Worm (Caenorhabditis elegans) whole organism, mixed stage, embryonic: ENCODE measurements around the gene C27A7.5.

Source experiments
- M03D4.4 ChIP-seq: sonication (generic microtip); optimal IDR thresholded peaks from 2 replicates; lab custom pipeline; 2017; ENCODE audit warnings: mild to moderate bottlenecking, missing genetic modification characterization, missing compliant biosample characterization
- bed-3 ChIP-seq: fragments of 200-800 bp; sonication (Bioruptor generic); optimal IDR thresholded peaks from 3 replicates; lab custom pipeline; 2018; ENCODE audit warnings: mild to moderate bottlenecking, missing genetic modification characterization, moderate library complexity, missing compliant biosample characterization
- blmp-1 ChIP-seq: fragments of 150-350 bp; optimal IDR thresholded peaks from 2 replicates; lab custom pipeline; 2014; ENCODE audit warnings: missing biosample characterization, missing genetic modification characterization
- ceh-39 ChIP-seq: fragments of 150-350 bp; optimal IDR thresholded peaks from 2 replicates; lab custom pipeline; 2014; ENCODE audit warnings: missing biosample characterization, missing genetic modification characterization
- ceh-43 ChIP-seq: fragments of 200-800 bp; sonication (Bioruptor generic); optimal IDR thresholded peaks from 2 replicates; lab custom pipeline; 2018; ENCODE audit warnings: mild to moderate bottlenecking, missing genetic modification characterization, moderate library complexity, missing compliant biosample characterization
- ceh-83 ChIP-seq: fragments of 200-800 bp; sonication (Bioruptor generic); optimal IDR thresholded peaks from 2 replicates; lab custom pipeline; 2018; ENCODE audit warnings: mild to moderate bottlenecking, missing genetic modification characterization, missing compliant biosample characterization
- ces-1 ChIP-seq: fragments of 150-350 bp; optimal IDR thresholded peaks from 2 replicates; lab custom pipeline; 2014; ENCODE audit warnings: missing biosample characterization, missing genetic modification reagents, missing genetic modification characterization
- cnd-1 ChIP-seq: fragments of 200-800 bp; sonication (Bioruptor generic); optimal IDR thresholded peaks from 2 replicates; lab custom pipeline; 2018; ENCODE audit warnings: mild to moderate bottlenecking, missing genetic modification characterization, missing compliant biosample characterization
- drap-1 ChIP-seq: fragments of 200-800 bp; sonication (Bioruptor generic); optimal IDR thresholded peaks from 3 replicates; lab custom pipeline; 2018; ENCODE audit warnings: mild to moderate bottlenecking, missing genetic modification characterization, missing compliant biosample characterization
- elt-1 ChIP-seq: sonication (generic microtip); optimal IDR thresholded peaks from 2 replicates; lab custom pipeline; 2017; ENCODE audit warnings: missing genetic modification characterization, mild to moderate bottlenecking, missing compliant biosample characterization, antibody characterized with exemption, moderate library complexity, borderline replicate concordance; ENCODE audit not compliant: insufficient read depth
- elt-3 ChIP-seq: fragments of 150-350 bp; optimal IDR thresholded peaks from 2 replicates; lab custom pipeline; 2014; ENCODE audit warnings: missing biosample characterization, missing genetic modification characterization
- flh-1 ChIP-seq: fragments of 200-800 bp; sonication (Bioruptor generic); optimal IDR thresholded peaks from 2 replicates; lab custom pipeline; 2018; ENCODE audit warnings: mild to moderate bottlenecking, missing genetic modification characterization, moderate library complexity, missing compliant biosample characterization
- ham-2 ChIP-seq: fragments of 200-800 bp; sonication (Bioruptor generic); optimal IDR thresholded peaks from 2 replicates; lab custom pipeline; 2018; ENCODE audit warnings: mild to moderate bottlenecking, missing genetic modification characterization, missing compliant biosample characterization
- hlh-1 ChIP-seq: fragments of 150-350 bp; optimal IDR thresholded peaks from 2 replicates; lab custom pipeline; 2014; ENCODE audit warnings: missing biosample characterization, missing genetic modification reagents, missing genetic modification characterization
- lin-13 ChIP-seq: fragments of 150-350 bp; optimal IDR thresholded peaks from 2 replicates; lab custom pipeline; 2014; ENCODE audit warnings: missing biosample characterization, missing genetic modification characterization
- lin-32 ChIP-seq: fragments of 200-800 bp; sonication (Bioruptor generic); optimal IDR thresholded peaks from 2 replicates; lab custom pipeline; 2018; ENCODE audit warnings: mild to moderate bottlenecking, missing genetic modification characterization, missing compliant biosample characterization
- lsy-2 ChIP-seq: fragments of 150-350 bp; optimal IDR thresholded peaks from 2 replicates; lab custom pipeline; 2014; ENCODE audit warnings: missing biosample characterization, missing genetic modification characterization
- mab-5 ChIP-seq: fragments of 150-350 bp; optimal IDR thresholded peaks from 2 replicates; lab custom pipeline; 2014; ENCODE audit warnings: missing biosample characterization, missing genetic modification characterization
- mep-1 ChIP-seq: fragments of 150-350 bp; optimal IDR thresholded peaks from 2 replicates; lab custom pipeline; 2017; ENCODE audit warnings: missing biosample characterization, missing genetic modification reagents, missing genetic modification characterization, inconsistent platforms
- mls-2 ChIP-seq: sonication (generic microtip); optimal IDR thresholded peaks from 2 replicates; lab custom pipeline; 2016; ENCODE audit warnings: mild to moderate bottlenecking, missing genetic modification characterization, moderate library complexity, missing compliant biosample characterization
- nhr-12 ChIP-seq: fragments of 150-350 bp; optimal IDR thresholded peaks from 2 replicates; lab custom pipeline; 2014; ENCODE audit warnings: missing biosample characterization, missing genetic modification characterization
- nhr-2 ChIP-seq: fragments of 150-350 bp; optimal IDR thresholded peaks from 2 replicates; lab custom pipeline; 2014; ENCODE audit warnings: missing biosample characterization, missing genetic modification characterization
- nhr-237 ChIP-seq: fragments of 150-350 bp; optimal IDR thresholded peaks from 2 replicates; lab custom pipeline; 2014; ENCODE audit warnings: missing biosample characterization, missing genetic modification characterization
- nhr-28 ChIP-seq: fragments of 150-350 bp; optimal IDR thresholded peaks from 2 replicates; lab custom pipeline; 2014; ENCODE audit warnings: missing biosample characterization, missing genetic modification characterization
- nhr-76 ChIP-seq: sonication (generic microtip); optimal IDR thresholded peaks from 2 replicates; lab custom pipeline; 2017; ENCODE audit warnings: missing biosample characterization, missing genetic modification characterization
- pha-4 ChIP-seq: fragments of 150-350 bp; optimal IDR thresholded peaks from 2 replicates; lab custom pipeline; 2018; ENCODE audit warnings: missing biosample characterization, missing genetic modification reagents, missing genetic modification characterization
- sem-2 ChIP-seq: fragments of 200-800 bp; sonication (Bioruptor generic); optimal IDR thresholded peaks from 2 replicates; lab custom pipeline; 2018; ENCODE audit warnings: mild to moderate bottlenecking, missing genetic modification characterization, missing compliant biosample characterization
- snpc-4 ChIP-seq: fragments of 150-350 bp; optimal IDR thresholded peaks from 2 replicates; lab custom pipeline; 2014; ENCODE audit warnings: missing biosample characterization, missing genetic modification characterization
- sptf-1 ChIP-seq: sonication (generic microtip); optimal IDR thresholded peaks from 2 replicates; lab custom pipeline; 2017; ENCODE audit warnings: mild to moderate bottlenecking, missing genetic modification characterization, moderate library complexity, missing compliant biosample characterization
- tbx-8 ChIP-seq: fragments of 200-800 bp; sonication (Bioruptor generic); optimal IDR thresholded peaks from 2 replicates; lab custom pipeline; 2018; ENCODE audit warnings: mild to moderate bottlenecking, missing genetic modification characterization, moderate library complexity, missing compliant biosample characterization
- unc-120 ChIP-seq: sonication (generic microtip); optimal IDR thresholded peaks from 2 replicates; lab custom pipeline; 2017; ENCODE audit warnings: missing genetic modification characterization, missing compliant biosample characterization; ENCODE audit not compliant: poor library complexity, severe bottlenecking
- unc-39 ChIP-seq: fragments of 150-350 bp; optimal IDR thresholded peaks from 2 replicates; lab custom pipeline; 2014; ENCODE audit warnings: missing biosample characterization, missing genetic modification characterization
- unc-62 ChIP-seq: fragments of 150-350 bp; optimal IDR thresholded peaks from 2 replicates; lab custom pipeline; 2014; ENCODE audit warnings: missing biosample characterization, missing genetic modification reagents, missing genetic modification characterization
- zip-8 ChIP-seq: fragments of 150-350 bp; optimal IDR thresholded peaks from 2 replicates; lab custom pipeline; 2014; ENCODE audit warnings: missing biosample characterization, missing genetic modification characterization
- ztf-11 ChIP-seq: fragments of 150-350 bp; optimal IDR thresholded peaks from 2 replicates; lab custom pipeline; 2014; ENCODE audit warnings: missing biosample characterization, missing genetic modification characterization

C27A7.5 gene

ce11 chrV:12196659-12197058 lies 34.5 kb upstream of the C27A7.5 start:
- TF ChIP-seq pha-4 (tag; lab: Kevin White, UChicago) (peak; percentile 59), elt-1 (tag; lab: Kevin White, UChicago) (no peak)

- TF ChIP-seq nhr-12 (tag; lab: Kevin White, UChicago) = no peak
These were observed 33.7 kb upstream of the C27A7.5 start, which contains the start of gene ZK836.3 for ce11 chrV:12195845-12196244. Gene ZK836.3 (minus strand): TSS chrV:12195945.

DNA sequence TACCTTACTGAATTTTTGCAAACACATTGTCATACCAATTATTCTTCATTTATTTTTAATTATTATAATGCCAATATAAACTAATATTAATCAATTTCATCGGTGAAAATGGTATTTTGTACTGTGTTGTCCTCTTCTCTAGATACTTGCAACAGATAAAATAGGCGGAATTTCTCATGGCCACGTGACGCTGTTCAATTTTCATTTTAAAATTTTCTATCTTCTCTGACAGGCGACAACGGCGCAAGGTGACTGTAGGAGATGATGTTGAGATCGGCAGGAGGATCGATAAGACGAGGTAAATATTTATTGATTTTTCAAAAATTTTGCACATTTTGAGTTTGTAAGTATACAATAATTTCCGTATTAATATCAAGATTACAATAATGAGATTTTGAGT lies 32.2 kb upstream of the C27A7.5 start, which contains the start of gene ogdh-2:
ogdh-2 (plus strand) TSS at position 233 of the 400 bp plus-strand sequence.
- no peak for TF ChIP-seq lin-13
- no peak for TF ChIP-seq mls-2
- TF ChIP-seq, all 35 proteins: peak for 0

- TF ChIP-seq nhr-28 (tag; lab: Kevin White, UChicago) = no peak
- TF ChIP-seq ztf-11 = no peak
- no peak for TF ChIP-seq ceh-39 (tag; lab: Kevin White, UChicago)
- no peak for TF ChIP-seq elt-3 (tag; lab: Kevin White, UChicago)
- no peak for TF ChIP-seq ham-2 (GFP tag; lab: Kevin White, UChicago)
- no peak for TF ChIP-seq ceh-43
- TF ChIP-seq lin-32 (GFP tag; lab: Kevin White, UChicago) = no peak
- TF ChIP-seq mab-5 (tag; lab: Kevin White, UChicago) = no peak
- TF ChIP-seq unc-39 = no peak
- TF ChIP-seq M03D4.4 (tag; lab: Kevin White, UChicago) = no peak
- TF ChIP-seq nhr-76 = no peak
- no peak for TF ChIP-seq tbx-8 (GFP tag; lab: Kevin White, UChicago)
These were observed 30.0 kb upstream of the C27A7.5 start, which contains the start of gene rnp-1 for ce11 chrV:12192129-12192528. Gene rnp-1 (plus strand): TSS chrV:12192273.

DNA sequence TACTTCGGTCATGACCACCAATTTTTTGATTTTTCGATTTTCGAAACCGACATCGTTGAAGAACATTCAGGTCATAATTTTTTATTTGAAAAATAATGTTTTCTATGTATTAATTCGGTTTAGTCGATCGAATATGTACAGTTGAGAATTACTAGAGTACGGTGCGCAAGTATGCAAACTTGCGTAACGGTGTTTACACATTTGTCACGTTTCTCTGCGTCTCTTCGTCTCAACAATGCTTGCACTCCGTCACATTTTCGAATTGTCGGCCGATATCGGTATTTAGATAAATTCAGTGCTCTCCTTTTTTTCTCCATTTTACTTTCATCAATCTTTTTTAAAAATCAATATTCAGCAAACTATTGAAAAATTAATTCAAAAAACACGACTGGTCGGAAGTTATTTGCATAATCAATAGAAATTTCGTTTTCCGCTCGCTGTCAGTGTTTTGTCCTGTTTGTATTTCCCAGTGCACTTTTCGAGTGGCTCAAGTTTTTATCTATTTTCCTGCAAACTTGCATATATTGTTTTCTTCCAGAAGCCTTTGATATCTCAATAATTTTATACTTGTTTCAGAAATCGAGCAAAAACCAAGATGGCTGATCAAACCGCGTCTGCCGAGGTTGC lies 28.9 kb upstream of the C27A7.5 start, which contains the start of gene dpy-30:
dpy-30 (plus strand) TSS at position 577 of the 627 bp plus-strand sequence.
- TF ChIP-seq mab-5 (tag; lab: Kevin White, UChicago) (no peak), ceh-39 (tag; lab: Kevin White, UChicago) (peak; percentile 74), elt-3 (tag; lab: Kevin White, UChicago) (no peak), nhr-76 (no peak), nhr-2 (tag; lab: Kevin White, UChicago) (no peak), cnd-1 (tag; lab: Kevin White, UChicago) (no peak), pha-4 (tag; lab: Kevin White, UChicago) (peak; percentile 89), bed-3 (GFP tag; lab: Kevin White, UChicago) (no peak), ceh-43 (no peak), hlh-1 (no peak), lsy-2 (tag; lab: Kevin White, UChicago) (peak; percentile 95), mep-1 (tag; lab: Kevin White, UChicago) (peak; percentile 42), elt-1 (tag; lab: Kevin White, UChicago) (no peak), nhr-237 (tag; lab: Kevin White, UChicago) (peak; percentile 35), M03D4.4 (tag; lab: Kevin White, UChicago) (no peak), unc-120 (tag; lab: Kevin White, UChicago) (no peak), ces-1 (GFP tag; lab: Kevin White, UChicago) (peak; percentile 55), unc-62 (no peak), sptf-1 (tag; lab: Kevin White, UChicago) (no peak), mls-2 (no peak), ham-2 (GFP tag; lab: Kevin White, UChicago) (no peak), blmp-1 (tag; lab: Kevin White, UChicago) (no peak), sem-2 (GFP tag; lab: Kevin White, UChicago) (no peak), drap-1 (GFP tag; lab: Kevin White, UChicago) (no peak), flh-1 (no peak), nhr-28 (tag; lab: Kevin White, UChicago) (no peak), lin-32 (GFP tag; lab: Kevin White, UChicago) (no peak), ztf-11 (no peak), lin-13 (peak; percentile 52), ceh-83 (GFP tag; lab: Kevin White, UChicago) (no peak), nhr-12 (tag; lab: Kevin White, UChicago) (no peak), zip-8 (no peak), unc-39 (no peak), snpc-4 (tag; lab: Kevin White, UChicago) (no peak), tbx-8 (GFP tag; lab: Kevin White, UChicago) (no peak)
- TF ChIP-seq, all 35 proteins: peak for 7
